Worm (Caenorhabditis elegans) whole organism, early embryonic: ENCODE data around the gene mihp-2.

ENCODE experiments used
- F13C5.2 ChIP-seq: sonication (generic microtip); optimal IDR thresholded peaks from 2 replicates; lab custom pipeline; 2017; ENCODE audit warnings: mild to moderate bottlenecking, missing genetic modification characterization, inconsistent platforms, missing compliant biosample characterization
- ama-1 ChIP-seq: fragments of 150-350 bp; optimal IDR thresholded peaks from 2 replicates; lab custom pipeline; 2014
- flt-1 ChIP-seq: fragments of 200-800 bp; sonication (Bioruptor generic); IDR thresholded peaks from 2 replicates; pipeline ENCODE4 v1.3.6; 2022; ENCODE audit warnings: missing genetic modification characterization, missing compliant biosample characterization
- hnd-1 ChIP-seq: sonication (generic microtip); optimal IDR thresholded peaks from 2 replicates; lab custom pipeline; 2016; ENCODE audit warnings: missing genetic modification characterization, missing compliant biosample characterization
- pes-1 ChIP-seq: fragments of 200-800 bp; sonication (Bioruptor generic); IDR thresholded peaks from 2 replicates; pipeline ENCODE4 v1.3.6; 2022; ENCODE audit warnings: missing genetic modification reagents, missing genetic modification characterization, missing compliant biosample characterization

DNA sequence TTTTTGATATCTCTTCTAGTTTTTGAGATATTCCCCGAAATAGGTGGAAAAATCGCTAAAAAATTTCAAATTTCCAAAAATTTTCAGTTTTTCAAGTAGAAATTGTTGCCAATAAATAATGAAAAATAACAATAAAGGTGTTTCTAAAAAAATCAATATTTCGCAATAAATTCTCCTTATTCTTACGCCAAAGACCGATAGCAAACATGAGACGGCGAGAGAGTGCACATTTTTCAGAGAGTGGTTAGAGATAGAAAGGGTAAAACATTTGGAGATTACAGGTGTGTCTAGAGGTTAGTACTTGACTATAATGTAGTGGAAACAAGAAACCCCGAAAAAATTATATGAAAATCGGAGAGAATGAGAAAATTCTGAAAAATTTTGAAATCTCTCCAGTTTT lies 2.0 kb upstream of the mihp-2 start:
- no peak for TF ChIP-seq flt-1
- no peak for TF ChIP-seq hnd-1
- TF ChIP-seq F13C5.2 (tag; lab: Kevin White, UChicago): no peak
- no peak for TF ChIP-seq pes-1
- TF ChIP-seq ama-1: no peak
